Worm (Caenorhabditis elegans): ENCODE measurements around the gene glb-27.

The glb-27 gene

ce11 chrII:8546975-8547374, 9.1 kb downstream of the glb-27 start (continued):
- peak; percentile 44 for TF ChIP-seq nhr-90 (tag; optimal IDR thresholded peaks at IDR 0.05; ENCODE audit: poor library complexity)
- peak; percentile 65 for TF ChIP-seq skn-1 (tag; optimal IDR thresholded peaks at IDR 0.05)
- TF ChIP-seq efl-1 (optimal IDR thresholded peaks at IDR 0.05): peak; percentile 38 to 48
- TF ChIP-seq efl-1 (GFP tag; optimal IDR thresholded peaks at IDR 0.05 in 1 of 2): peak; percentile 20 to 95
- TF ChIP-seq aha-1 (tag; optimal IDR thresholded peaks at IDR 0.05): no peak
- no peak for TF ChIP-seq C04F5.9 (tag; optimal IDR thresholded peaks at IDR 0.05)
- TF ChIP-seq hpl-2 (GFP tag; optimal IDR thresholded peaks at IDR 0.05): no peak
- peak in 1 of 2 experiments; percentile 19 for TF ChIP-seq ztf-11 (tag; optimal IDR thresholded peaks at IDR 0.05)
- no peak for TF ChIP-seq fkh-4 (tag; optimal IDR thresholded peaks at IDR 0.05; ENCODE audit: borderline replicate concordance)
- peak; percentile 35 for TF ChIP-seq aly-2 (tag; optimal IDR thresholded peaks at IDR 0.05)
- no peak for TF ChIP-seq pax-3 (tag; optimal IDR thresholded peaks at IDR 0.05)
- TF ChIP-seq ceh-82 (tag; optimal IDR thresholded peaks at IDR 0.05): peak; percentile 25 to 44 (median 28)
- peak; percentile 17 for TF ChIP-seq elt-2 (tag; optimal IDR thresholded peaks at IDR 0.05)
- TF ChIP-seq nhr-84 (tag; optimal IDR thresholded peaks at IDR 0.05): no peak
- no peak for TF ChIP-seq lin-14 (GFP tag; optimal IDR thresholded peaks at IDR 0.05)
- TF ChIP-seq unc-62 (GFP tag; optimal IDR thresholded peaks at IDR 0.05): no peak
- peak; percentile 25 for TF ChIP-seq fos-1 (tag; optimal IDR thresholded peaks at IDR 0.05)
- peak; percentile 66 for TF ChIP-seq mep-1 (tag; optimal IDR thresholded peaks at IDR 0.05)
- peak; percentile 48 for TF ChIP-seq lir-3 (tag; optimal IDR thresholded peaks at IDR 0.05; ENCODE audit: poor library complexity)
- no peak for TF ChIP-seq C34B4.2 (tag; optimal IDR thresholded peaks at IDR 0.05)
- no peak for TF ChIP-seq hlh-4 (tag; optimal IDR thresholded peaks at IDR 0.05)
- TF ChIP-seq ztf-4 (tag; optimal IDR thresholded peaks at IDR 0.05): no peak
- peak; percentile 21 to 78 for TF ChIP-seq lin-35 (GFP tag; optimal IDR thresholded peaks at IDR 0.05)
- TF ChIP-seq dsc-1 (tag; optimal IDR thresholded peaks at IDR 0.05): peak; percentile 27
- no peak for TF ChIP-seq unc-30 (tag; optimal IDR thresholded peaks at IDR 0.05)
- TF ChIP-seq lin-39 (tag; optimal IDR thresholded peaks at IDR 0.05): no peak
- TF ChIP-seq tlp-1 (tag; optimal IDR thresholded peaks at IDR 0.05): no peak
- TF ChIP-seq ceh-90 (tag; optimal IDR thresholded peaks at IDR 0.05): no peak
- no peak for TF ChIP-seq nhr-85 (tag)
- no peak for TF ChIP-seq grh-1 (GFP tag; IDR thresholded peaks at IDR 0.05)
- TF ChIP-seq nhr-11 (tag; optimal IDR thresholded peaks at IDR 0.05): no peak
- peak; percentile 78 for TF ChIP-seq C16A3.4 (tag; optimal IDR thresholded peaks at IDR 0.05)
- no peak for TF ChIP-seq egl-27 (tag; optimal IDR thresholded peaks at IDR 0.05)
- TF ChIP-seq ets-5 (GFP tag; IDR thresholded peaks at IDR 0.05): no peak

DNA sequence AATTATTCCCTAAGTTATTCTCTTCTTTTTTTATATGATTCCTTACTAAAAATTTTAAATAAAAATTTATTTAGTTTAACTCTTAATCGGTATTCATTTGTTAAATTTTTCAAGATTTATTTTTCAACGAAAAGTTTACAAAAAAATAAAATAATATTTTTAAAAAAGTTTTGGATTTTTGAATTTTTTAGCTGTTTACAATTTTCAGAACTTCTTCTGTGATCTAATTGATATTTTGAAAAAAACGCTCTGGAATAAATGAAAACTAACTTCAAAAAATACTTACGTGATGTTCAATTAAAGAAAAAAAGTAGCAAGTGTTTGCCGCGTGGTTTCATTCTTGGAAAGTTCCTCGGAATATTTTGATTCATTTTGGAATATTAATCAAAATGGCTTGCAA, 10.8 kb downstream of the glb-27 start, which contains the start of gene decr-1.2:
TSS of gene decr-1.2 (plus strand) at position 301 of the 400 bp plus-strand sequence.
- TF ChIP-seq unc-30 (tag; optimal IDR thresholded peaks at IDR 0.05): no peak
- no peak for TF ChIP-seq tlp-1 (tag; optimal IDR thresholded peaks at IDR 0.05)
- no peak for TF ChIP-seq dsc-1 (tag; optimal IDR thresholded peaks at IDR 0.05)
- TF ChIP-seq hlh-4 (tag; optimal IDR thresholded peaks at IDR 0.05): no peak
- no peak for TF ChIP-seq nhr-85 (tag)
- TF ChIP-seq ztf-4 (tag; optimal IDR thresholded peaks at IDR 0.05): no peak
- no peak for TF ChIP-seq rnt-1 (tag; optimal IDR thresholded peaks at IDR 0.05)
- no peak for TF ChIP-seq unc-86 (tag; optimal IDR thresholded peaks at IDR 0.05)
- TF ChIP-seq pag-3 (tag; optimal IDR thresholded peaks at IDR 0.05; ENCODE audit: borderline replicate concordance, insufficient read depth): no peak
- TF ChIP-seq C34B4.2 (tag; optimal IDR thresholded peaks at IDR 0.05): no peak
- no peak for TF ChIP-seq skn-1 (tag; optimal IDR thresholded peaks at IDR 0.05)
- no peak for TF ChIP-seq ceh-90 (tag; optimal IDR thresholded peaks at IDR 0.05)
- no peak for TF ChIP-seq blmp-1 (tag; optimal IDR thresholded peaks at IDR 0.05)
- TF ChIP-seq C16A3.4 (tag; optimal IDR thresholded peaks at IDR 0.05): no peak
- no peak for TF ChIP-seq grh-1 (GFP tag; IDR thresholded peaks at IDR 0.05)
- no peak for TF ChIP-seq tbx-2 (tag; optimal IDR thresholded peaks at IDR 0.05)
- TF ChIP-seq lin-13 (GFP tag; optimal IDR thresholded peaks at IDR 0.05): no peak
- TF ChIP-seq aly-2 (tag; optimal IDR thresholded peaks at IDR 0.05): no peak
- no peak for TF ChIP-seq nhr-90 (tag; optimal IDR thresholded peaks at IDR 0.05; ENCODE audit: poor library complexity)
